Fruit fly (Drosophila melanogaster) whole organism, embryonic: ENCODE measurements around the gene CG12081.

Experiments used
- BEAF-32 ChIP-seq: fragments of 200-800 bp; sonication (Bioruptor generic); optimal IDR thresholded peaks from 3 replicates; lab custom pipeline; 2017; ENCODE audit warnings: missing biosample characterization, missing genetic modification characterization, mild to moderate bottlenecking, moderate library complexity, missing genetic modification reagents
- CG11504 ChIP-seq: fragments of 200-800 bp; sonication (Bioruptor generic); optimal IDR thresholded peaks from 3 replicates; lab custom pipeline; 2019; ENCODE audit warnings: missing biosample characterization, mild to moderate bottlenecking, missing genetic modification characterization, moderate library complexity
- CG12769 ChIP-seq: fragments of 200-800 bp; sonication (Bioruptor generic); optimal IDR thresholded peaks from 2 replicates; lab custom pipeline; 2019; ENCODE audit warnings: missing biosample characterization, mild to moderate bottlenecking, missing genetic modification characterization, moderate library complexity
- CG13624 ChIP-seq: fragments of 200-800 bp; sonication (Bioruptor generic); optimal IDR thresholded peaks from 2 replicates; lab custom pipeline; 2016; ENCODE audit warnings: missing biosample characterization, missing genetic modification characterization
- CG15601 ChIP-seq: fragments of 200-800 bp; sonication (Bioruptor generic); optimal IDR thresholded peaks from 3 replicates; lab custom pipeline; 2019; ENCODE audit warnings: missing biosample characterization, mild to moderate bottlenecking, missing genetic modification characterization, moderate library complexity
- CG18262 ChIP-seq: fragments of 200-800 bp; optimal IDR thresholded peaks from 3 replicates; lab custom pipeline; 2019; ENCODE audit warnings: missing biosample characterization, mild to moderate bottlenecking, missing genetic modification characterization, moderate library complexity
- CG2678 ChIP-seq: fragments of 200-800 bp; sonication (Bioruptor generic); optimal IDR thresholded peaks from 3 replicates; lab custom pipeline; 2019; ENCODE audit warnings: missing biosample characterization, mild to moderate bottlenecking, missing genetic modification characterization, moderate library complexity
- CG2712 ChIP-seq: fragments of 200-800 bp; optimal IDR thresholded peaks from 3 replicates; lab custom pipeline; 2019; ENCODE audit warnings: missing biosample characterization, mild to moderate bottlenecking, missing genetic modification characterization, moderate library complexity
- CG2889 ChIP-seq: fragments of 200-800 bp; sonication (Bioruptor generic); IDR thresholded peaks from 3 replicates; pipeline ENCODE4 v1.3.6; 2022; ENCODE audit warnings: missing biosample characterization, missing genetic modification characterization
- CG31224 ChIP-seq: fragments of 200-800 bp; sonication (Bioruptor generic); IDR thresholded peaks from 2 replicates; pipeline ENCODE4 v1.3.6; 2022; ENCODE audit warnings: missing biosample characterization, missing genetic modification characterization
- CG31388 ChIP-seq: fragments of 200-800 bp; sonication (Bioruptor generic); optimal IDR thresholded peaks from 2 replicates; lab custom pipeline; 2016; ENCODE audit warnings: missing biosample characterization, missing genetic modification characterization
- CG3281 ChIP-seq: fragments of 200-800 bp; sonication (Bioruptor generic); optimal IDR thresholded peaks from 3 replicates; lab custom pipeline; 2017; ENCODE audit warnings: missing biosample characterization, mild to moderate bottlenecking, missing genetic modification characterization
- CG5180 ChIP-seq: fragments of 200-800 bp; sonication (Bioruptor generic); optimal IDR thresholded peaks from 3 replicates; lab custom pipeline; 2017; ENCODE audit warnings: missing biosample characterization, missing genetic modification characterization, mild to moderate bottlenecking, moderate library complexity, missing genetic modification reagents
- CG7839 ChIP-seq: fragments of 200-800 bp; sonication (Bioruptor generic); optimal IDR thresholded peaks from 3 replicates; lab custom pipeline; 2018; ENCODE audit warnings: missing biosample characterization, mild to moderate bottlenecking, missing genetic modification characterization, moderate library complexity
- CG9932 ChIP-seq: fragments of 200-800 bp; sonication (Bioruptor generic); IDR thresholded peaks from 2 replicates; pipeline ENCODE4 v1.3.6; 2022; ENCODE audit warnings: missing biosample characterization, missing genetic modification characterization
- CoRest ChIP-seq: fragments of 200-800 bp; sonication (Bioruptor generic); optimal IDR thresholded peaks from 3 replicates; lab custom pipeline; 2018; ENCODE audit warnings: missing biosample characterization, mild to moderate bottlenecking, missing genetic modification characterization, moderate library complexity
- D19A ChIP-seq: fragments of 200-800 bp; optimal IDR thresholded peaks from 3 replicates; lab custom pipeline; 2019; ENCODE audit warnings: missing biosample characterization, mild to moderate bottlenecking, missing genetic modification characterization, moderate library complexity
- Dfd ChIP-seq, 2 experiments: fragments of >200 bp; optimal IDR thresholded peaks; 2 replicates each; lab custom pipeline; 2017; ENCODE audit warnings: missing biosample characterization in 2 of 2, missing genetic modification characterization in 2 of 2
- NC2α ChIP-seq: fragments of 200-800 bp; sonication (Bioruptor generic); optimal IDR thresholded peaks from 2 replicates; lab custom pipeline; 2016; ENCODE audit warnings: missing biosample characterization, missing genetic modification characterization
- NC2β ChIP-seq: fragments of 200-800 bp; sonication (Bioruptor generic); optimal IDR thresholded peaks from 2 replicates; lab custom pipeline; 2016; ENCODE audit warnings: missing biosample characterization, missing genetic modification characterization
- Oli ChIP-seq: fragments of 200-800 bp; sonication (Bioruptor generic); optimal IDR thresholded peaks from 2 replicates; lab custom pipeline; 2018; ENCODE audit warnings: missing biosample characterization, mild to moderate bottlenecking, missing genetic modification characterization, moderate library complexity
- Tbp ChIP-seq: fragments of >200 bp; optimal IDR thresholded peaks from 2 replicates; lab custom pipeline; 2018; ENCODE audit warnings: missing biosample characterization, missing genetic modification characterization
- caup ChIP-seq: fragments of 200-800 bp; sonication (Bioruptor generic); optimal IDR thresholded peaks from 3 replicates; lab custom pipeline; 2017; ENCODE audit warnings: missing biosample characterization, mild to moderate bottlenecking, missing genetic modification characterization, moderate library complexity; ENCODE audit not compliant: severe bottlenecking
- chinmo ChIP-seq: fragments of 200-800 bp; sonication (Bioruptor generic); IDR thresholded peaks from 4 replicates; pipeline ENCODE4 v1.3.6; 2022; ENCODE audit warnings: missing biosample characterization, missing genetic modification characterization; ENCODE audit not compliant: partially characterized antibody
- chn ChIP-seq: fragments of 200-800 bp; sonication (Bioruptor generic); optimal IDR thresholded peaks from 2 replicates; lab custom pipeline; 2016; ENCODE audit warnings: missing biosample characterization, missing genetic modification characterization
- gcm ChIP-seq: fragments of 200-800 bp; sonication (Bioruptor generic); optimal IDR thresholded peaks from 2 replicates; lab custom pipeline; 2019; ENCODE audit warnings: missing biosample characterization, mild to moderate bottlenecking, missing genetic modification characterization, moderate library complexity
- gem ChIP-seq: fragments of 200-800 bp; sonication (Bioruptor generic); optimal IDR thresholded peaks from 2 replicates; lab custom pipeline; 2019; ENCODE audit warnings: missing biosample characterization, mild to moderate bottlenecking, missing genetic modification characterization, moderate library complexity
- grau ChIP-seq: fragments of 200-800 bp; optimal IDR thresholded peaks from 3 replicates; lab custom pipeline; 2019; ENCODE audit warnings: missing biosample characterization, mild to moderate bottlenecking, missing genetic modification characterization, moderate library complexity
- gro ChIP-seq: fragments of 200-800 bp; sonication (Bioruptor generic); optimal IDR thresholded peaks from 2 replicates; lab custom pipeline; 2016; ENCODE audit warnings: missing biosample characterization, missing genetic modification characterization
- gsb-n ChIP-seq: fragments of 200-800 bp; sonication (Bioruptor generic); optimal IDR thresholded peaks from 3 replicates; lab custom pipeline; 2018; ENCODE audit warnings: missing biosample characterization, mild to moderate bottlenecking, missing genetic modification characterization
- kah ChIP-seq: fragments of 200-800 bp; sonication (Bioruptor generic); optimal IDR thresholded peaks from 2 replicates; lab custom pipeline; 2018; ENCODE audit warnings: missing biosample characterization, mild to moderate bottlenecking, missing genetic modification characterization
- kay ChIP-seq: fragments of 200-800 bp; sonication (Bioruptor generic); optimal IDR thresholded peaks from 2 replicates; lab custom pipeline; 2016; ENCODE audit warnings: missing biosample characterization, missing genetic modification characterization
- nom ChIP-seq: fragments of 200-800 bp; sonication (Bioruptor generic); optimal IDR thresholded peaks from 2 replicates; lab custom pipeline; 2017; ENCODE audit warnings: missing biosample characterization, missing genetic modification characterization, mild to moderate bottlenecking, moderate library complexity, missing genetic modification reagents
- phol ChIP-seq: fragments of 200-800 bp; sonication (Bioruptor generic); optimal IDR thresholded peaks from 3 replicates; lab custom pipeline; 2018; ENCODE audit warnings: missing biosample characterization, mild to moderate bottlenecking, missing genetic modification characterization, moderate library complexity
- pzg ChIP-seq: fragments of 200-800 bp; sonication (Bioruptor generic); optimal IDR thresholded peaks from 3 replicates; lab custom pipeline; 2018; ENCODE audit warnings: missing biosample characterization, mild to moderate bottlenecking, missing genetic modification characterization, moderate library complexity
- row ChIP-seq: fragments of 200-800 bp; sonication (Bioruptor generic); IDR thresholded peaks from 3 replicates; pipeline ENCODE4 v1.3.6; 2022; ENCODE audit warnings: missing biosample characterization, missing genetic modification characterization
- sd ChIP-seq: fragments of 200-800 bp; sonication (Bioruptor generic); optimal IDR thresholded peaks from 3 replicates; lab custom pipeline; 2018; ENCODE audit warnings: missing biosample characterization, mild to moderate bottlenecking, missing genetic modification characterization, moderate library complexity
- sens ChIP-seq: fragments of 200-800 bp; sonication (Bioruptor generic); peaks from one replicate; lab custom pipeline; 2016; ENCODE audit warnings: missing biosample characterization, missing genetic modification characterization
- tgo ChIP-seq: fragments of 200-800 bp; sonication (Bioruptor generic); IDR thresholded peaks from 3 replicates; pipeline ENCODE4 v1.3.6; 2022; ENCODE audit warnings: missing biosample characterization, missing genetic modification characterization
- tx ChIP-seq: fragments of 200-800 bp; sonication (Bioruptor generic); optimal IDR thresholded peaks from 2 replicates; lab custom pipeline; 2016; ENCODE audit warnings: missing biosample characterization, missing genetic modification characterization
- usp ChIP-seq: fragments of >200 bp; optimal IDR thresholded peaks from 2 replicates; lab custom pipeline; 2017; ENCODE audit warnings: missing biosample characterization, missing genetic modification characterization
- wor ChIP-seq: fragments of 200-800 bp; sonication (Bioruptor generic); IDR thresholded peaks from 2 replicates; pipeline ENCODE4 v1.3.6; 2022; ENCODE audit warnings: missing biosample characterization, missing genetic modification characterization

The CG12081 gene

DNA sequence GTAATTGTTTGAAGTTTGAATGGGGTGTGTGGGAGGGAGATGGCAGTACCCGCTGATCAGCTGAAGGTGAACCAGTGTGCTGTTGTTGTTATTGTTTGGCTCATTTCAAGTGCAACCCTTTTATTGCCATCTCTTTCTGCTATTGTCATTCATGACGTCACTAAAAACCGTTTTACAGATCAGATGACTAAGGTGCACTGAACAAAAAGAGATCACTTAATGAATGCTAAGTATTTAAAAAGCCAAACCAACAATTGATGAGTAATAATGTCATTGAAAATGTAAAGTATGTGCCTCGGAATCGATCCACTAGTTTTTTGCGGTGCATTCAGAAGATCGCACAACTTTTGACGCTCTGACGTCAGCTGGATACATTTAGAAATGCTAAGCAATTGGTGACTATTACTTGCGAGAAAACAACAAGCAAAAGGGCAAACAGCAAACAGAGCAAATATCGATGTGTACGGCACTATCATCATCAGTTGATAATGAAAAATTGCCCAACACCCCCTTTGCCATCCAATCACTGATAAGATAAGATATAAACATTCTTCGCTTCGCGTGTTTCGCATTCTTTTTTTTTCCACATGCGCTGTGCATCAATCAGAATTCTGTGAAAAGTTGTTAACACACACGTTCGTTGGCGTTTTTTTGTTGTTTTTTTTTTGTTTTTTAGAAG is 13.8 kb upstream of the CG12081 start (continued):
- TF ChIP-seq usp (GFP tag; lab: Kevin White, UChicago) (no peak), gem (peak; percentile 49)
- TF ChIP-seq, all 482 proteins: peak for 137

DNA sequence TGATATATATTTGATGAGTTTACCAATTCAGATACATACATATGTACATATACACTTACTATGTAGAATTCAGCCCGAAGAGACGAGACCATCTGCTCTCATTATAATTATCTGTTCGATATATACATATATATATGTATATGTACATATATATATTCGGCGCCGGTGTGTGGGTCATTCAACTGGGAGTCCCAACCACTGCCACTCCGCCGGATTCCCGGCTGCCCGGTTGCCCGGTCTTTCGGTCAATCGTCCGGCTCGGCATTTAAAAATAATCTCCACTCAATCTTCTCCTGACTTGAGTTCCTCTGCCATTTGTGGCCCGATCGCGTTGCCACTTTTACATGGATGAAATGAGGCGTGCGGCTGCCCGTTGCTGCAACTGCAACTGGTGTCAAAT is 11.9 kb upstream of the CG12081 start:
- TF ChIP-seq CG12769 (tag; lab: Kevin White, UChicago) = peak; percentile 17
- TF ChIP-seq CoRest (tag; lab: Kevin White, UChicago) = no peak
- peak; percentile 61 for TF ChIP-seq kah (GFP tag; lab: Kevin White, UChicago)
- peak; percentile 33 for TF ChIP-seq sens (GFP tag; lab: Kevin White, UChicago)
- no peak for TF ChIP-seq NC2β (GFP tag; lab: Kevin White, UChicago)

DNA sequence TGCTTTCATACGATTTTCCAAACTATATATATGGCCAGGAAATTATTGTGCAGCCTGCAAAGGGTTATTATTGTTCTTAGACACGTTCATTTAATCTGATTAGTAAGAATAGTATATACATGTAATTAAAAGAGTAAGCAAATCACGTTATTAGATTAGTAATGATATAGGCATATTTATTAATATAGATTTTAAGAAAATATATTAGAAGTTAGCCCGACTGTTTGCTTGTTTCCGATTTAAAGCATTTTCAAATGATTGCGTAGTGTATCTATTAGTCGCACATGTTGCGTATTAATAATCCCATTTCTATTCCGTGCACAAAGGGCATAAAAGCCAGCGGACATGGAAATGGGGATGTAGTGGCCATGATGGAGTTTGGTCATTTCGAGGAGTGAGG is 9.5 kb upstream of the CG12081 start:
- TF ChIP-seq Oli (tag; lab: Kevin White, UChicago) (peak; percentile 21), CG7839 (tag; lab: Kevin White, UChicago) (peak; percentile 19), grau (peak; percentile 11), gem (peak; percentile 21), CG18262 (tag; lab: Kevin White, UChicago) (peak; percentile 29), row (GFP tag; lab: Robert Waterston, UW) (0 out of 3 replicates have a peak, but pooled peaks have one; percentile 13), CG2712 (tag; lab: Kevin White, UChicago) (peak; percentile 16), CG2678 (tag; lab: Kevin White, UChicago) (peak; percentile 2), phol (peak; percentile 22), gcm (GFP tag; lab: Kevin White, UChicago) (no peak), tgo (GFP tag; lab: Robert Waterston, UW) (no peak), BEAF-32 (GFP tag; lab: Kevin White, UChicago) (no peak), CG13624 (GFP tag; lab: Kevin White, UChicago) (no peak), CG11504 (peak; percentile 22), D19A (tag; lab: Kevin White, UChicago) (peak; percentile 93)

DNA sequence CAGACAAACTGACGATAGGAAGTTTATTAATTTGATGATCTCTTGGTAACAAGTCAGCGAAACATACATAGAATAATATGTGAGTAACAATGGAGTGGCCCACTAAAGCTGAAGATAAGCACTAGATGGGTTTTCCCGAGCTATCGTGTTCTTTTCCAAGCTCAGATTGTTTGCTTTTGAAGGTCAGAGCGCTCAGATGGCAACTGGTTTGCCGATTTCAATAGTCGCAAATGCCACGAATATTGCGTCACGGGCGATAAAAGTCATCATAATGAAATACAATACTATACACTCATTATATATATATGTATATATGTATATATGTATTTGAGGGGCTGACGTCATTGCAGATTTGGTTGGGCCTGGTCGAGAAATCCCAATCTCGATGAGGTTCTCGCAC is 8.7 kb upstream of the CG12081 start:
- TF ChIP-seq chinmo (GFP tag; lab: Robert Waterston, UW) (0 out of 4 replicates have a peak, but pooled peaks have one; percentile 54), CG9932 (GFP tag; lab: Robert Waterston, UW) (no peak), wor (GFP tag; lab: Robert Waterston, UW) (no peak), sd (peak; percentile 22)
- TF ChIP-seq, all 482 proteins: peak for 2

DNA sequence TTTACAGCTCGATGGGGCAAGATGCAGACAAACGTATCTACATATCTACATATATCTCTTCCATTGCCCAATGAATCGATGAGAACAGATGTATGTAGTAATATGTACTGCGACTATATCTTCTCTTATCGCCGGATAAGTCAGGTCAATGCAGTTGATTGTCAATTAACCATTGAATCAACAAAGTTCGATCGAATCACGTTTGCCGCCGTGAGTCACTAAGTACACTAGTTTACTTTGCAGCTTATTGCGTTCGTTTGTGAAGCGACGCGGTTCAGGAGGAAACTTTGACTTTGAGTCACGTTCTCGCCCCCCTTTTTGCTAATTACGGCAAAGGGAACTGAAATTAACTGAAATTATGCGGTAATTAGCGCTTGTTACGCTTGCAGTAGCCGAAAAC is 7.8 kb upstream of the CG12081 start:
- peak; percentile 55 for TF ChIP-seq nom (GFP tag; lab: Kevin White, UChicago)
- no peak for TF ChIP-seq chn (GFP tag; lab: Kevin White, UChicago)
- no peak for TF ChIP-seq kay (GFP tag; lab: Kevin White, UChicago)
- no peak for TF ChIP-seq Tbp (GFP tag; lab: Kevin White, UChicago)
- TF ChIP-seq, all 482 proteins: peak for 1

DNA sequence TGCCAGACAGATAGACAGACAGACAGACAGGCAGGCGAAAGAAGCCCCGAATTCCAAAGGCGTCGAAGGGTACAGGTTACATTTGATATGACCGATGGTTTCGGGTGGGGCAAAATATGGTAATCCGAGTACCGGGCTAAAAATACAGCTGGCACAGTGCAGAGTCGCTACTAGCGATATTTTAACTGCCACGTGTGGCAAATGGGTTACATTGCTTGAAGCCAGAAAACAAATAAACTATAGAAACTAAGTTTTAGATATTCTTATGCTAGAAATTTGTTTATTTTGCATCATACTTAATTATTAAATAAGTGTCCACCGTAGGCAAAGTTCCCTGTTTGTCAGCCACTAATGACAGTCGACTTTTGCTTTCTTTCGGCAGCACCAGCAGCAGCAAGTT is 5.5 kb upstream of the CG12081 start:
- TF ChIP-seq tx (GFP tag; lab: Kevin White, UChicago) (no peak), CG15601 (no peak), NC2α (no peak), caup (no peak), CG31224 (GFP tag; lab: Robert Waterston, UW) (0 out of 2 replicates have a peak, but pooled peaks have one; percentile 24), CG2889 (GFP tag; lab: Robert Waterston, UW) (no peak), gro (GFP tag; lab: Kevin White, UChicago) (no peak), gsb-n (tag; lab: Kevin White, UChicago) (no peak), Dfd (GFP tag; optimal IDR thresholded peaks at IDR 0.05; lab: Kevin White, UChicago) (no peak), sens (GFP tag; lab: Kevin White, UChicago) (peak; percentile 28), CG5180 (GFP tag; lab: Kevin White, UChicago) (no peak), CG31388 (no peak), pzg (GFP tag; lab: Kevin White, UChicago) (no peak), CG3281 (GFP tag; lab: Kevin White, UChicago) (peak; percentile 21)
